Worm (Caenorhabditis elegans) whole organism, early embryonic: ENCODE data around the gene pyc-1.

Experiments used
- B0310.2 ChIP-seq: sonication (generic microtip); optimal IDR thresholded peaks from 2 replicates; lab custom pipeline; 2016; ENCODE audit warnings: mild to moderate bottlenecking, missing genetic modification characterization, missing compliant biosample characterization
- F13C5.2 ChIP-seq: sonication (generic microtip); optimal IDR thresholded peaks from 2 replicates; lab custom pipeline; 2017; ENCODE audit warnings: mild to moderate bottlenecking, missing genetic modification characterization, inconsistent platforms, missing compliant biosample characterization
- aly-1 ChIP-seq: sonication (generic microtip); optimal IDR thresholded peaks from 2 replicates; lab custom pipeline; 2016; ENCODE audit warnings: missing genetic modification characterization, missing compliant biosample characterization
- ama-1 ChIP-seq: fragments of 150-350 bp; optimal IDR thresholded peaks from 2 replicates; lab custom pipeline; 2014
- ceh-13 ChIP-seq: fragments of 200-800 bp; sonication (Bioruptor generic); optimal IDR thresholded peaks from 2 replicates; lab custom pipeline; 2018; ENCODE audit warnings: mild to moderate bottlenecking, missing genetic modification characterization, missing compliant biosample characterization
- ceh-36 ChIP-seq: sonication (generic microtip); optimal IDR thresholded peaks from 2 replicates; lab custom pipeline; 2016; ENCODE audit warnings: missing genetic modification characterization, inconsistent platforms, missing compliant biosample characterization
- ets-7 ChIP-seq: sonication (generic microtip); optimal IDR thresholded peaks from 2 replicates; lab custom pipeline; 2016; ENCODE audit warnings: missing genotype, missing genetic modification characterization, missing compliant biosample characterization
- flt-1 ChIP-seq: fragments of 200-800 bp; sonication (Bioruptor generic); IDR thresholded peaks from 2 replicates; pipeline ENCODE4 v1.3.6; 2022; ENCODE audit warnings: missing genetic modification characterization, missing compliant biosample characterization
- hmbx-1 ChIP-seq: sonication (generic microtip); optimal IDR thresholded peaks from 2 replicates; lab custom pipeline; 2016; ENCODE audit warnings: mild to moderate bottlenecking, missing genetic modification characterization, missing compliant biosample characterization
- hmg-4 ChIP-seq: fragments of 200-800 bp; sonication (Bioruptor generic); optimal IDR thresholded peaks from 2 replicates; lab custom pipeline; 2018; ENCODE audit warnings: mild to moderate bottlenecking, missing genetic modification characterization, missing compliant biosample characterization
- hnd-1 ChIP-seq: sonication (generic microtip); optimal IDR thresholded peaks from 2 replicates; lab custom pipeline; 2016; ENCODE audit warnings: missing genetic modification characterization, missing compliant biosample characterization
- pes-1 ChIP-seq: fragments of 200-800 bp; sonication (Bioruptor generic); IDR thresholded peaks from 2 replicates; pipeline ENCODE4 v1.3.6; 2022; ENCODE audit warnings: missing genetic modification reagents, missing genetic modification characterization, missing compliant biosample characterization
- scrt-1 ChIP-seq: fragments of 200-800 bp; sonication (Bioruptor generic); IDR thresholded peaks from 2 replicates; pipeline ENCODE4 v1.3.6; 2022; ENCODE audit warnings: missing genetic modification characterization, missing compliant biosample characterization
- sea-1 ChIP-seq: fragments of 200-800 bp; sonication (Bioruptor generic); conservative IDR thresholded peaks from 2 replicates; pipeline ENCODE4 v1.3.6; 2022; ENCODE audit warnings: missing genetic modification characterization, missing compliant biosample characterization
- tbx-11 ChIP-seq: fragments of 200-800 bp; sonication (Bioruptor generic); IDR thresholded peaks from 2 replicates; pipeline ENCODE4 v1.3.6; 2022; ENCODE audit warnings: missing genetic modification characterization, missing compliant biosample characterization
- tbx-37 ChIP-seq: fragments of 200-800 bp; sonication (Bioruptor generic); conservative IDR thresholded peaks from 2 replicates; pipeline ENCODE4 v1.3.6; 2022; ENCODE audit warnings: missing genetic modification reagents, missing genetic modification characterization, missing compliant biosample characterization
- tra-4 ChIP-seq: sonication (generic microtip); optimal IDR thresholded peaks from 2 replicates; lab custom pipeline; 2017; ENCODE audit warnings: missing genetic modification characterization, missing compliant biosample characterization

Gene pyc-1

DNA sequence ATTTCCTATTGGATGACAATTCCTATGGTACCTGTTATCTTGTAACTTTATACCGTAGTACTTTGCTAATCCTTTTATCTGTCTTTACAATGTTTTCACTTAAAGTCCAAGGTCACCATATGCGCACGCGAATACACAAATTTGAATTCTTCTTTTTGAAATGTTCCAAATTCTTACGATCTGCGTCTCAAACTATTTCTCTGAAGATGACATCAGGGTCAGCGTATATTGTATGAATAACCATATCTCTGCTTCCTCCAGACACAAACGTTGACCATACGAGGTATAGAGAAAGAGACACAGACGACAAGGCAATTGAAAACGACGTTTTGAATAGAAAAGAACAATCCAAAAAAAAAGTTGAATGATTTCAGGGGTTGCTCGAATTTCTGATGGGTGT lies 48.4 kb downstream of the pyc-1 start:
- TF ChIP-seq ceh-13 (GFP tag; lab: Kevin White, UChicago): no peak
- no peak for TF ChIP-seq hmg-4 (GFP tag; lab: Kevin White, UChicago)
- no peak for TF ChIP-seq tbx-11
- no peak for TF ChIP-seq tbx-37 (GFP tag; lab: Robert Waterston, UW)
- TF ChIP-seq ama-1 (lab: Kevin White, UChicago): no peak

DNA sequence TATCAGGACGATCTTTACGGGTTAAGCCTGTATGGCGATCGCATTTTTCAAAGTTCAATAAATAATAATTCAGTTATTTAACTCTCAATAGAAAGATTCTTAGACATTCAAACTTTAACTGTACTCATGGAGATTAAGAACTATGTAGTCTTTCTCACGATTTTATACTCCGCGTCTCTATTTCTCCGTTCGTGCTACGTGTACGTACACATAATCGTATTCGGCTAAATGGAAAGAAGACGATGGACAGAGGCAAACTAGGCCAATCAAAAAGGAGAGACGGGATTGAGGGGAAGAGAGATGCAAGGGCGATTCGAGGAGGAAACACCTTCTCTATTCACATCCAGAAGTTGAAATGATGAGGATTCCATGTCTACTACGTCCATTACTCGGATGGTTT lies 48.9 kb downstream of the pyc-1 start, which contains the start of gene bus-18:
bus-18 (plus strand) TSS at position 301 of the 400 bp plus-strand sequence.
- no peak for TF ChIP-seq hmbx-1 (tag; lab: Kevin White, UChicago)
- no peak for TF ChIP-seq ama-1 (lab: Kevin White, UChicago)
- no peak for TF ChIP-seq scrt-1 (GFP tag; lab: Robert Waterston, UW)
- TF ChIP-seq tbx-11: no peak
- TF ChIP-seq hnd-1 (tag; lab: Kevin White, UChicago): no peak
- no peak for TF ChIP-seq ceh-36
- no peak for TF ChIP-seq ets-7
- TF ChIP-seq ceh-13 (GFP tag; lab: Kevin White, UChicago): no peak
- TF ChIP-seq aly-1 (tag; lab: Kevin White, UChicago): no peak
- TF ChIP-seq tra-4 (tag; lab: Kevin White, UChicago): no peak

DNA sequence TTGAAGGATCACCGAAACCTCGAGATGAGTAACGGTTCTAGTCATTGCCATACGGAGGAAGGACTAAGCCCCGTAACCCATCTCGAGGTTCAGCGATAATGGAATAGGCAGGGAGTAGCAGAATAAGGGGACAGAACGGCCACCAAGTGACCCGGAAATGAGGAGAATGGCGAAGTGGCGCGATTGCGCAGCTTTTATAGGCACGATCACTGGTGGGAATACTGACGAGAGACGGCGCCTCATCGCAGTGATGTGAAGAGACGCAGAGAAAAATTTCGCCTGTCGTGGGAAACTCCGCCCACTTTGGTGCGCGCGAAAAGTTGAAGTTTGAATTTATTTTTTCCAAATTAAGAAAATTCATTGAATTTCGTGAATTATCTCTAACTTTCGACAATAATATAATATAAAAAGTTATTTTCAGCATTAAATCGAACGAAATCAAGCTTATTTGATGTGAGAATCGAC lies 52.2 kb downstream of the pyc-1 start, which contains the start of gene F55A11.4:
F55A11.4 (plus strand) TSS at position 415 of the 465 bp plus-strand sequence.
- TF ChIP-seq pes-1 (GFP tag; lab: Robert Waterston, UW): no peak
- TF ChIP-seq scrt-1 (GFP tag; lab: Robert Waterston, UW): no peak
- TF ChIP-seq hmg-4 (GFP tag; lab: Kevin White, UChicago): no peak
- TF ChIP-seq aly-1 (tag; lab: Kevin White, UChicago): peak; percentile 45
- TF ChIP-seq sea-1 (GFP tag; lab: Robert Waterston, UW): no peak
- TF ChIP-seq B0310.2 (tag; lab: Kevin White, UChicago): no peak
- TF ChIP-seq ets-7: no peak
- TF ChIP-seq hmbx-1 (tag; lab: Kevin White, UChicago): no peak
- TF ChIP-seq tbx-37 (GFP tag; lab: Robert Waterston, UW): no peak
- peak; percentile 38 for TF ChIP-seq ceh-36
- TF ChIP-seq ceh-13 (GFP tag; lab: Kevin White, UChicago): no peak
- no peak for TF ChIP-seq flt-1 (GFP tag; lab: Robert Waterston, UW)
- TF ChIP-seq F13C5.2: no peak
- TF ChIP-seq tbx-11: no peak
- peak; percentile 19 for TF ChIP-seq ama-1 (lab: Kevin White, UChicago)
- TF ChIP-seq tra-4 (tag; lab: Kevin White, UChicago): no peak
- TF ChIP-seq hnd-1 (tag; lab: Kevin White, UChicago): no peak

DNA sequence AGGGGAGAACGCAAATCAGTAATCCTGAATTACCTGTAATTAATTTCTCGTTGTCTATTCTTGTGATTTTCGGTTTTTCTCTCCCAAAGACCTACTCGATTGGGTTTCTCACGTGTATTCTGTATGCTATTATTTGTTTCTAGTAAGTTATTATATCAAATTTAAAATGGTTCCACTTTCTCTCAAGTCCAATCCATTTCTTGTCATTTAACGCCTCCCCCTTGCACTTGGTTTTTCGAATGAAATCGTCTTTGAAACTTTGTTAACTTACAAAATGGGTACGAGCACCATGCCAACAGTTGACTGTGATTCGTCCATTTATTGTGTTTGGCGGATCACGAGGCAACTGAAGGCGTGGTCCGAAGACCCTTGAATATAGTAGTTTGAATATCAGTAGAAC lies 52.7 kb downstream of the pyc-1 start:
- no peak for TF ChIP-seq flt-1 (GFP tag; lab: Robert Waterston, UW)
- TF ChIP-seq F13C5.2: no peak
- TF ChIP-seq aly-1 (tag; lab: Kevin White, UChicago): no peak
- TF ChIP-seq tra-4 (tag; lab: Kevin White, UChicago): no peak
- no peak for TF ChIP-seq ets-7
- no peak for TF ChIP-seq sea-1 (GFP tag; lab: Robert Waterston, UW)
- no peak for TF ChIP-seq ceh-36
- no peak for TF ChIP-seq pes-1 (GFP tag; lab: Robert Waterston, UW)
- TF ChIP-seq tbx-11: no peak
- TF ChIP-seq hmbx-1 (tag; lab: Kevin White, UChicago): no peak
- TF ChIP-seq hmg-4 (GFP tag; lab: Kevin White, UChicago): no peak
